Fruit fly (Drosophila melanogaster) whole organism, wandering third instar larva: Measurements from ENCODE around the gene Ir68b.

Source experiments
- CrebA ChIP-seq: fragments of 200-800 bp; sonication (Bioruptor generic); optimal IDR thresholded peaks from 2 replicates; lab custom pipeline; 2016; ENCODE audit warnings: missing biosample characterization, mild to moderate bottlenecking, missing genetic modification characterization, borderline replicate concordance
- Dif ChIP-seq: fragments of 200-275, 200-300 bp; sonication (Bioruptor generic); optimal IDR thresholded peaks from 2 replicates; lab custom pipeline; 2018; ENCODE audit warnings: missing biosample characterization, missing genetic modification characterization; ENCODE audit not compliant: partially characterized antibody
- Hr78 ChIP-seq: fragments of >200 bp; optimal IDR thresholded peaks from 2 replicates; lab custom pipeline; 2017; ENCODE audit warnings: missing biosample characterization, missing genetic modification characterization
- N ChIP-seq: fragments of >200 bp; optimal IDR thresholded peaks from 2 replicates; lab custom pipeline; 2018; ENCODE audit warnings: missing biosample characterization, missing external identifiers, missing genetic modification characterization
- Sp1 ChIP-seq: fragments of 200-800 bp; sonication (Bioruptor generic); optimal IDR thresholded peaks from 3 replicates; lab custom pipeline; 2019; ENCODE audit warnings: missing biosample characterization, mild to moderate bottlenecking, missing genetic modification characterization, moderate library complexity
- h ChIP-seq: fragments of 200-800 bp; sonication (Bioruptor generic); optimal IDR thresholded peaks from 3 replicates; lab custom pipeline; 2016; ENCODE audit warnings: missing biosample characterization, mild to moderate bottlenecking, missing genetic modification characterization
- psq ChIP-seq: fragments of 200-800 bp; sonication (Bioruptor generic); optimal IDR thresholded peaks from 3 replicates; lab custom pipeline; 2017; ENCODE audit warnings: missing biosample characterization, mild to moderate bottlenecking, missing genetic modification characterization, moderate library complexity

DNA sequence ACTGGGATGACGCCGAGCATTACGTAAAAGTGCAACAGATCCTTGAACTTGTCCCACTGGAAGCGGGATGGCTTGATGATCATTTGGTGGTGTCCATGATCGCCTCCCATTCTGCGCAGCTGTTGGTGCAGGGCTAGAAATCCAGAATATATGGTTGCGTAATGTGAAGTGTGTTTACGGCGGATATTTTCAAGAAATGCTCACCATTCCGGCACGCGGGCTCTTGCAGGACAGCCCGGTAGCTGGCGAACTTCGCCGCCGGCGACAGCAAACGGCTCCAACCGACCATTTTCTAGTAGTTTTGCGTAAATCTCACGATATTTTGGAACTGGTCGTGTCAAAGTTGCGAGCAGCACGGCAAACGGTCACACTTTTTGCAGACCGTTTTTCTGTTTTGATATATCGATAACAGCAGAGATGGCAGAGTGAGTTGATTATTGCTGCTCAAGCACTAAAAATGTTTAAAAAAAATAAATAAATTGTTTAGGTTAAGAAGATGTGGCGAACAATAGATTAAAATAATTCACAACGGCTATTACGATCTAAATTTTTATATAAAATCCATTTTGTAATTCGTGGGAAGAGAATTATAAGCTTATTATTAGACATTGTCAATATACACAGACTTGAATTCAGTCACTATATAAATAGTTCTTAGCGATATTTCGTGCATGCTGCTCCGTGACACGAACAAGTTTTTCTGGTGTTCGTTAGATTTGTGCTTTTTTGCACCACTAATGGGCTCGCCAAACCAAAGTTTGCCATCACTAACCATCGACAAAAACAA, 11.1 kb upstream of the Ir68b start, which contains the start of the genes ND-SGDH and RhoGAP68F:
- TF ChIP-seq Hr78 (GFP tag; lab: Kevin White, UChicago) (no peak), N (GFP tag; lab: Kevin White, UChicago) (no peak), h (GFP tag; lab: Kevin White, UChicago) (peak; percentile 84), Dif (GFP tag; lab: Kevin White, UChicago) (no peak), psq (GFP tag; lab: Kevin White, UChicago) (peak; percentile 65), CrebA (GFP tag; lab: Kevin White, UChicago) (no peak), Sp1 (GFP tag; lab: Kevin White, UChicago) (peak; percentile 76)
